Fruit fly (Drosophila melanogaster) whole organism, embryonic: ENCODE data around the gene CG16779.

Experiments
- ATbp ChIP-seq: fragments of 200-800 bp; sonication (Bioruptor generic); optimal IDR thresholded peaks from 2 replicates; lab custom pipeline; 2017; ENCODE audit warnings: missing biosample characterization, mild to moderate bottlenecking, missing genetic modification characterization, missing genetic modification reagents
- Antp ChIP-seq: fragments of 200-800 bp; sonication (Bioruptor generic); optimal IDR thresholded peaks from 3 replicates; lab custom pipeline; 2016; ENCODE audit warnings: missing biosample characterization, missing genetic modification characterization
- BEAF-32 ChIP-seq: fragments of 200-800 bp; sonication (Bioruptor generic); optimal IDR thresholded peaks from 3 replicates; lab custom pipeline; 2017; ENCODE audit warnings: missing biosample characterization, missing genetic modification characterization, mild to moderate bottlenecking, moderate library complexity, missing genetic modification reagents
- CG11093 ChIP-seq: fragments of 200-800 bp; sonication (Bioruptor generic); IDR thresholded peaks from 3 replicates; pipeline ENCODE4 v1.3.6; 2022; ENCODE audit warnings: missing biosample characterization, missing genetic modification characterization
- CG12299 ChIP-seq: fragments of 200-800 bp; sonication (Bioruptor generic); optimal IDR thresholded peaks from 2 replicates; lab custom pipeline; 2018; ENCODE audit warnings: missing biosample characterization, mild to moderate bottlenecking, missing genetic modification characterization
- CG14965 ChIP-seq: fragments of 200-800 bp; sonication (Bioruptor generic); optimal IDR thresholded peaks from 2 replicates; lab custom pipeline; 2016; ENCODE audit warnings: missing biosample characterization, missing genetic modification characterization, borderline replicate concordance
- CG16863 ChIP-seq: fragments of 200-800 bp; sonication (Bioruptor generic); optimal IDR thresholded peaks from 3 replicates; lab custom pipeline; 2016; ENCODE audit warnings: missing biosample characterization, missing genetic modification characterization
- CG17802 ChIP-seq: fragments of 200-800 bp; sonication (Bioruptor generic); optimal IDR thresholded peaks from 2 replicates; lab custom pipeline; 2018; ENCODE audit warnings: missing biosample characterization, mild to moderate bottlenecking, missing genetic modification characterization, moderate library complexity
- CG2712 ChIP-seq: fragments of 200-800 bp; optimal IDR thresholded peaks from 3 replicates; lab custom pipeline; 2019; ENCODE audit warnings: missing biosample characterization, mild to moderate bottlenecking, missing genetic modification characterization, moderate library complexity
- CG30431 ChIP-seq: fragments of 200-800 bp; sonication (Bioruptor generic); optimal IDR thresholded peaks from 2 replicates; lab custom pipeline; 2017; ENCODE audit warnings: missing biosample characterization, missing genetic modification characterization
- CG33213 ChIP-seq: fragments of 200-800 bp; sonication (Bioruptor generic); optimal IDR thresholded peaks from 3 replicates; lab custom pipeline; 2016; ENCODE audit warnings: missing biosample characterization, missing genetic modification characterization
- CG3847 ChIP-seq: fragments of 200-800 bp; sonication (Bioruptor generic); IDR thresholded peaks from 2 replicates; pipeline ENCODE4 v1.3.6; 2022; ENCODE audit warnings: missing biosample characterization, missing genetic modification characterization
- CG5953 ChIP-seq: fragments of 200-800 bp; sonication (Bioruptor generic); IDR thresholded peaks from 2 replicates; pipeline ENCODE4 v1.3.6; 2022; ENCODE audit warnings: missing biosample characterization, missing genetic modification characterization
- CG6254 ChIP-seq: fragments of 200-800 bp; sonication (Bioruptor generic); optimal IDR thresholded peaks from 3 replicates; lab custom pipeline; 2017; ENCODE audit warnings: mild to moderate bottlenecking, missing biosample characterization, missing genetic modification reagents, missing genetic modification characterization
- CG8388 ChIP-seq: fragments of 200-800 bp; sonication (Bioruptor generic); optimal IDR thresholded peaks from 2 replicates; lab custom pipeline; 2019; ENCODE audit warnings: missing biosample characterization, mild to moderate bottlenecking, missing genetic modification characterization, moderate library complexity
- CG9727 ChIP-seq: fragments of 200-800 bp; sonication (Bioruptor generic); optimal IDR thresholded peaks from 3 replicates; lab custom pipeline; 2017; ENCODE audit warnings: missing biosample characterization, mild to moderate bottlenecking, missing genetic modification characterization
- D ChIP-seq, 2 experiments: fragments of 200-800 bp in 1 of 2; fragments of >200 bp in 1 of 2; sonication (Bioruptor generic) in 1 of 2; optimal IDR thresholded peaks; 2 replicates in 1 of 2; 3 replicates in 1 of 2; lab custom pipeline; 2017; ENCODE audit warnings: mild to moderate bottlenecking in 1 of 2, missing biosample characterization in 1 of 2, missing genetic modification characterization in 1 of 2, missing genetic modification reagents in 1 of 2
- Dad ChIP-seq: fragments of 200-800 bp; sonication (Bioruptor generic); optimal IDR thresholded peaks from 3 replicates; lab custom pipeline; 2016; ENCODE audit warnings: missing biosample characterization, missing genetic modification characterization
- ERR ChIP-seq: fragments of 200-800 bp; sonication (Bioruptor generic); optimal IDR thresholded peaks from 2 replicates; lab custom pipeline; 2016; ENCODE audit warnings: missing biosample characterization, missing genetic modification characterization
- Ets65A ChIP-seq: fragments of 200-800 bp; sonication (Bioruptor generic); peaks from one replicate; lab custom pipeline; 2016; ENCODE audit warnings: missing biosample characterization, missing genetic modification characterization
- Fer2 ChIP-seq: fragments of 200-800 bp; sonication (Bioruptor generic); optimal IDR thresholded peaks from 2 replicates; lab custom pipeline; 2018; ENCODE audit warnings: missing biosample characterization, mild to moderate bottlenecking, missing genetic modification characterization, moderate library complexity
- GATAe ChIP-seq: fragments of 200-800 bp; sonication (Bioruptor generic); conservative IDR thresholded peaks from 2 replicates; pipeline ENCODE4 v1.3.6; 2022; ENCODE audit warnings: missing biosample characterization, missing genetic modification characterization
- HLH54F ChIP-seq: fragments of 200-800 bp; sonication (Bioruptor generic); optimal IDR thresholded peaks from 3 replicates; lab custom pipeline; 2016; ENCODE audit warnings: missing biosample characterization, missing genetic modification characterization
- HmgD ChIP-seq: fragments of 200-800 bp; sonication (Bioruptor generic); optimal IDR thresholded peaks from 3 replicates; lab custom pipeline; 2016; ENCODE audit warnings: missing biosample characterization, missing genetic modification characterization
- Hr51 ChIP-seq, 2 experiments: fragments of 200-800 bp; sonication (Bioruptor generic); optimal IDR thresholded peaks; 2 replicates in 1 of 2; 3 replicates in 1 of 2; lab custom pipeline; 2016 to 2018; ENCODE audit warnings: missing biosample characterization in 2 of 2, missing genetic modification characterization in 2 of 2, mild to moderate bottlenecking in 1 of 2, moderate library complexity in 1 of 2
- Hsf ChIP-seq: fragments of 200-800 bp; sonication (Bioruptor generic); optimal IDR thresholded peaks from 3 replicates; lab custom pipeline; 2016; ENCODE audit warnings: missing biosample characterization, missing genetic modification characterization
- Mrtf ChIP-seq: fragments of 200-800 bp; sonication (Bioruptor generic); IDR thresholded peaks from 3 replicates; pipeline ENCODE4 v1.3.6; 2022; ENCODE audit warnings: missing biosample characterization, missing genetic modification characterization
- Myb ChIP-seq: fragments of 200-800 bp; sonication (Bioruptor generic); optimal IDR thresholded peaks from 2 replicates; lab custom pipeline; 2016; ENCODE audit warnings: missing biosample characterization, missing genetic modification characterization
- Side ChIP-seq: fragments of 200-800 bp; sonication (Bioruptor generic); optimal IDR thresholded peaks from 2 replicates; lab custom pipeline; 2016; ENCODE audit warnings: missing biosample characterization, missing genetic modification characterization
- Xrp1 ChIP-seq: fragments of 200-800 bp; sonication (Bioruptor generic); IDR thresholded peaks from 2 replicates; pipeline ENCODE4 v1.3.6; 2022; ENCODE audit warnings: missing biosample characterization, missing genetic modification characterization
- ase ChIP-seq: fragments of 200-800 bp; sonication (Bioruptor generic); IDR thresholded peaks from 3 replicates; pipeline ENCODE4 v1.3.6; 2022; ENCODE audit warnings: missing biosample characterization, missing genetic modification characterization
- bbx ChIP-seq: fragments of 200-800 bp; sonication (Bioruptor generic); IDR thresholded peaks from 2 replicates; pipeline ENCODE4 v1.3.6; 2022; ENCODE audit warnings: missing biosample characterization, missing genetic modification characterization; ENCODE audit not compliant: partially characterized antibody
- cad ChIP-seq: fragments of >200 bp; optimal IDR thresholded peaks from 2 replicates; lab custom pipeline; 2017; ENCODE audit warnings: missing biosample characterization, missing genetic modification characterization
- cas ChIP-seq: fragments of 200-800 bp; sonication (Bioruptor generic); IDR thresholded peaks from 2 replicates; pipeline ENCODE4 v1.3.6; 2022; ENCODE audit warnings: missing biosample characterization, missing genetic modification characterization
- ewg ChIP-seq: fragments of 200-800 bp; sonication (Bioruptor generic); optimal IDR thresholded peaks from 3 replicates; lab custom pipeline; 2017; ENCODE audit warnings: mild to moderate bottlenecking, missing biosample characterization, missing genetic modification reagents, missing genetic modification characterization
- gro ChIP-seq: fragments of 200-800 bp; sonication (Bioruptor generic); optimal IDR thresholded peaks from 2 replicates; lab custom pipeline; 2016; ENCODE audit warnings: missing biosample characterization, missing genetic modification characterization
- gt ChIP-seq: fragments of 200-800 bp; sonication (Bioruptor generic); IDR thresholded peaks from 2 replicates; pipeline ENCODE4 v1.3.6; 2022; ENCODE audit warnings: missing biosample characterization, missing genetic modification characterization
- maf-S ChIP-seq: fragments of 200-800 bp; sonication (Bioruptor generic); optimal IDR thresholded peaks from 2 replicates; lab custom pipeline; 2016; ENCODE audit warnings: missing biosample characterization, missing genetic modification characterization
- nmo ChIP-seq: fragments of 200-800 bp; sonication (Bioruptor generic); optimal IDR thresholded peaks from 2 replicates; lab custom pipeline; 2018; ENCODE audit warnings: missing biosample characterization, mild to moderate bottlenecking, missing genetic modification characterization, moderate library complexity
- oc ChIP-seq: fragments of 200-800 bp; sonication (Bioruptor generic); optimal IDR thresholded peaks from 2 replicates; lab custom pipeline; 2018; ENCODE audit warnings: missing biosample characterization, mild to moderate bottlenecking, missing genetic modification characterization, moderate library complexity
- pb ChIP-seq: fragments of 200-800 bp; sonication (Bioruptor generic); optimal IDR thresholded peaks from 3 replicates; lab custom pipeline; 2016; ENCODE audit warnings: missing biosample characterization, missing genetic modification characterization
- pzg ChIP-seq: fragments of 200-800 bp; sonication (Bioruptor generic); optimal IDR thresholded peaks from 3 replicates; lab custom pipeline; 2018; ENCODE audit warnings: missing biosample characterization, mild to moderate bottlenecking, missing genetic modification characterization, moderate library complexity
- sens ChIP-seq: fragments of 200-800 bp; sonication (Bioruptor generic); peaks from one replicate; lab custom pipeline; 2016; ENCODE audit warnings: missing biosample characterization, missing genetic modification characterization
- sisA ChIP-seq: fragments of 200-800 bp; sonication (Bioruptor generic); IDR thresholded peaks from 2 replicates; pipeline ENCODE4 v1.3.6; 2022; ENCODE audit warnings: missing biosample characterization, missing genetic modification characterization
- tap ChIP-seq: fragments of 200-800 bp; optimal IDR thresholded peaks from 3 replicates; lab custom pipeline; 2019; ENCODE audit warnings: missing biosample characterization, mild to moderate bottlenecking, missing genetic modification characterization, moderate library complexity
- tx ChIP-seq: fragments of 200-800 bp; sonication (Bioruptor generic); optimal IDR thresholded peaks from 2 replicates; lab custom pipeline; 2016; ENCODE audit warnings: missing biosample characterization, missing genetic modification characterization
- usp ChIP-seq: fragments of >200 bp; optimal IDR thresholded peaks from 2 replicates; lab custom pipeline; 2017; ENCODE audit warnings: missing biosample characterization, missing genetic modification characterization

CG16779 gene

DNA sequence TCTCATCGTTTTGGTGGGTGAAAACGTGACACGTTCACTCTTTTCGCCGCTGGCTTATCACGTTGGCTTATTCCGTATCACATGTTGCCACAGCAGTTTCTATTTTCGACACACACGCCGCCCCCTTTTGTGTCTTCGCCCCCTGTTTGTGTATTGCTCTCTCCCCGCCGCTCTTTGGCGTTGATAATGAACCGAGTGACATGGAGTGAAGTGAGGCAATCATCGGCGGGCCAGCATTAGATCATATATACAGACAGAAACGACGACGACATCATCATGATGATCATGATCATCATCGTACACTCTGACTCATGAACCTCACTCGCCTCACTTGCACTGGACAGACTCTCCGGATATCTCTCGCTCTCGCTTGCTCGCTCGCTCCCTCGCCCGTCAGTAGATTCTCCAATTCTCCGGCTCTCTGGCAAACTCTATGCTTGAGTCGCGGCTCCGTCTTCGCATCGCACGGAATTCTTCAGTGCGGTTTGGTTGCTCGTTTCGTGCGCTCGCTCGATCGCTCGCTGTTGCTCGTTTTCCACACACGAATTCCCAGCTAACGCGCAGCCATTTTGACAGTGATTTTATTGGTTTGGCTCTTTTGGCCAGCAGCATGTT lies 57.0 kb downstream of the CG16779 start (continued):
- TF ChIP-seq pb (GFP tag; lab: Kevin White, UChicago) (peak; percentile 29), Mrtf (GFP tag; lab: Robert Waterston, UW) (no peak), CG6254 (GFP tag; lab: Kevin White, UChicago) (no peak), ATbp (GFP tag; lab: Kevin White, UChicago) (no peak), ewg (GFP tag; lab: Kevin White, UChicago) (no peak), Fer2 (tag; lab: Kevin White, UChicago) (no peak), Side (GFP tag; lab: Kevin White, UChicago) (no peak), Antp (peak; percentile 9), Xrp1 (GFP tag; lab: Robert Waterston, UW) (peak; percentile 4; the same call in 1 of the 2 replicates), Hr51 (GFP tag; optimal IDR thresholded peaks at IDR 0.05; lab: Kevin White, UChicago) (no peak), maf-S (GFP tag; lab: Kevin White, UChicago) (no peak), oc (peak; percentile 51), cad (GFP tag; lab: Kevin White, UChicago) (no peak), CG11093 (GFP tag; lab: Robert Waterston, UW) (no peak), CG3847 (GFP tag; lab: Robert Waterston, UW) (no peak), nmo (no peak), CG30431 (no peak), Dad (GFP tag; lab: Kevin White, UChicago) (no peak), CG16863 (GFP tag; lab: Kevin White, UChicago) (peak; percentile 8), BEAF-32 (GFP tag; lab: Kevin White, UChicago) (no peak), tap (tag; lab: Kevin White, UChicago) (no peak), HLH54F (GFP tag; lab: Kevin White, UChicago) (no peak), tx (GFP tag; lab: Kevin White, UChicago) (no peak)

DNA sequence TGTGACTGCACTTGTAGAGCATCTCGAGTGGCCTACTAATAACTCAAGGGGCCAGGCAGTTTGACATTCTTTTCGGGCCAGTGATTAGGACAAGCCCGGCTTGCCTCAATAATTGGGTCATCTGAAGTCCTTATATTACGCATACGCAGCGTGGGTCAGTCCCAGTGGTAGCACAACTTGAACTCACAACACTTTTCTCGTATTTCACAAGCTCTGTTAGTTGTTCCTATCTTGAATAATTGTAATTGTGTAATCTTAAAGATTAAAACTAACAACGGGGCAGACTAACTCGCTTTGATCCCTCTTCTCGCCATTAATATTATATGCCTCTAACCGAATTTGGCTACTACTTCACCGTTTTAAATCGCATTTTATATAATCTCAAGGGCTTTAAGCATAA lies 57.6 kb downstream of the CG16779 start:
- TF ChIP-seq Hsf (GFP tag; lab: Kevin White, UChicago) (no peak), gt (GFP tag; lab: Robert Waterston, UW) (no peak), Ets65A (peak; percentile 78), sens (GFP tag; lab: Kevin White, UChicago) (peak; percentile 53), ERR (no peak), Myb (GFP tag; lab: Kevin White, UChicago) (no peak), CG33213 (GFP tag; lab: Kevin White, UChicago) (no peak)

DNA sequence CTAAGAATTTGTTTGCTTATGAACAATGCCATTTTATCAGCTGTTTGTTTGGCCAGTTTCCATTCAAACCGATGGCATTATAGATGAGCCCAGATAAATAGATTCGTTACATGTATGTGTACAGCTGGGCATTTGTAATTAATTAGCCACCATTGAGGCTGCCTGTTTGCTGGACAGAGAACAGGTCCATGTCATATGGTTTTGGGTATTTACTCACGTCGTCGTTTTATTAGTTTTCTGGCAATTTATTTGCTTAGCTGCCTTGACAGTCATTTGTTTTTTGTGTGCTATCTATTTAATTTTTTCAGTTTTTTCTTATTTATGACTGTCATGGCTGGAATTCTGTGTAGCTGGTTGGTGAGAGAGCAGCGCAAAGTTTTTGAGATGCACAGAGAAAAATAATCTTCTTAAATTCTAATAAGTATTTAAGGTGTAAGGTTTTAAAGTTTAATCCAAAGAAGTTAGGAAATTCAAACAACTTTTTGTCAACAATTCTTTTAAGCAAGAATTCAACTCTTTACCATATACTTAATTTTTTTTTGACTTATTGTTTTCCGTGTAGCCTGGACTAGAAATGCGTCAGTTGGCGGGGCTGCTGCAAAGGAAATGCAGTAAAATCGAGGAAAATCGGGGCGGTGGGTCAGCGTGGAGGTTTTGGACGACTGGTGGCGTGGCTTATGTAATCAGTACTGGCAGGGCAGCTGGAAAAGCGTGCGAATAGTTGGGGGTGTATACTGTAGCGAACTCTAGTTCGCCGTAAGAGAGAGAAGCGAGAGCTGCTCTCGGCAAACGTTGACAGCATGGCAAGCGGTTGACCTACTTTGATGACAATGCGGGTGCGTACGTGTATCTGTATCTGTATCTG lies 58.7 kb downstream of the CG16779 start:
- TF ChIP-seq D (optimal IDR thresholded peaks at IDR 0.05; lab: Kevin White, UChicago) (no peak), D (GFP tag; optimal IDR thresholded peaks at IDR 0.05; lab: Kevin White, UChicago) (peak; percentile 72), cas (peak; percentile 68), sisA (GFP tag; lab: Robert Waterston, UW) (peak; percentile 50), gro (peak; percentile 87), nmo (peak; percentile 88), pzg (GFP tag; lab: Kevin White, UChicago) (no peak), CG8388 (GFP tag; lab: Kevin White, UChicago) (peak; percentile 86), CG12299 (tag; lab: Kevin White, UChicago) (peak; percentile 82), usp (GFP tag; lab: Kevin White, UChicago) (no peak), CG17802 (tag; lab: Kevin White, UChicago) (peak; percentile 35), CG14965 (GFP tag; lab: Kevin White, UChicago) (no peak), HmgD (GFP tag; lab: Kevin White, UChicago) (peak; percentile 45), GATAe (GFP tag; lab: Robert Waterston, UW) (peak; percentile 71), bbx (GFP tag; lab: Robert Waterston, UW) (no peak), CG5953 (GFP tag; lab: Robert Waterston, UW) (peak; percentile 68), ase (GFP tag; lab: Robert Waterston, UW) (peak; percentile 89), CG2712 (peak; percentile 88), CG9727 (GFP tag; lab: Kevin White, UChicago) (peak; percentile 84)
